ENCODE assay signal across 3 worm cellular contexts in the genomic region with DNA sequence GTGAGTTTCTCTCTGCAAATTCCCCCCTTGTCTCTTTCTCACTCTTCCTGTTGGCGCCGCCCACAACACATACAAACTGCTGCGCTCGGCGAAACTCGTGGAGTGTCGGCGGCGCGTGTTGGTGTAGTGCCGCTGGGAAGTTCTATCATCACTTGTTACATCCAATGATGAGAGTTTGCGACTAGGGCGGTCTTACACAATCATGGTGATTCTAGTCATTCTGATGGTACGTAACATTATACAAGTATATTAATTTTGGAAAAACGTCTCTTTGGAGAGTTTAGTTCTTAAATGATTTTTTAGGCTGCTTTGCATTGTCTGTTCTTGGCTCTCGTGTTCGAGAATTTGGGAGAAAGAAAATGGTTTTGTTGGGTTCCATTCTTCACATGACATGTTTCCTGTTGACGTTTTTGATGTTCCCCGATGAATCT.
TF ChIP-seq lines count a peak whose summit lies in the region.

No protein-coding gene starts in this region.

TF ChIP-seq in whole organism, L1 larva, 84 proteins besides CTCF, POLR2A, EP300 and RAD21 (continued from another document and continues in another):
- TF ChIP-seq nhr-28 (tag; optimal IDR thresholded peaks at IDR 0.05; lab: Kevin White, UChicago): no peak
- TF ChIP-seq isw-1 (GFP tag; IDR thresholded peaks at IDR 0.05; lab: Robert Waterston, UW): peak; percentile 42
- peak; percentile 75 for TF ChIP-seq fos-1 (tag; optimal IDR thresholded peaks at IDR 0.05; lab: Kevin White, UChicago)
- no peak for TF ChIP-seq nhr-84 (tag; optimal IDR thresholded peaks at IDR 0.05; lab: Kevin White, UChicago)
- TF ChIP-seq lin-14 (GFP tag; optimal IDR thresholded peaks at IDR 0.05; lab: Kevin White, UChicago): peak; percentile 92
- peak; percentile 59 to 84 for TF ChIP-seq lsy-2 (tag; optimal IDR thresholded peaks at IDR 0.05; lab: Kevin White, UChicago)
- TF ChIP-seq skn-1 (tag; optimal IDR thresholded peaks at IDR 0.05; lab: Kevin White, UChicago): peak; percentile 71
- TF ChIP-seq ztf-11 (tag; optimal IDR thresholded peaks at IDR 0.05; lab: Kevin White, UChicago): peak in 1 of 2 experiments; percentile 69
- peak; percentile 77 for TF ChIP-seq ztf-4 (tag; optimal IDR thresholded peaks at IDR 0.05; lab: Kevin White, UChicago)
- TF ChIP-seq lin-13 (GFP tag; optimal IDR thresholded peaks at IDR 0.05; lab: Kevin White, UChicago): peak; percentile 59
- TF ChIP-seq fkh-8 (tag; optimal IDR thresholded peaks at IDR 0.05; lab: Kevin White, UChicago): peak; percentile 38
- peak; percentile 84 for TF ChIP-seq grh-1 (GFP tag; IDR thresholded peaks at IDR 0.05; lab: Robert Waterston, UW)
- TF ChIP-seq swsn-7 (tag; optimal IDR thresholded peaks at IDR 0.05; lab: Kevin White, UChicago): peak; percentile 93
- TF ChIP-seq efl-3 (GFP tag; optimal IDR thresholded peaks at IDR 0.05; lab: Kevin White, UChicago): peak; percentile 68
- peak; percentile 16 to 80 (median 29) for TF ChIP-seq elt-3 (tag; optimal IDR thresholded peaks at IDR 0.05; lab: Kevin White, UChicago)
- peak; percentile 63 for TF ChIP-seq hpl-2 (GFP tag; optimal IDR thresholded peaks at IDR 0.05; lab: Kevin White, UChicago)
- TF ChIP-seq pag-3 (tag; optimal IDR thresholded peaks at IDR 0.05; lab: Kevin White, UChicago; ENCODE audit: borderline replicate concordance, insufficient read depth): no peak
- TF ChIP-seq mab-9 (GFP tag; IDR thresholded peaks at IDR 0.05; lab: Robert Waterston, UW): peak; percentile 74
- TF ChIP-seq elt-2 (tag; optimal IDR thresholded peaks at IDR 0.05; lab: Kevin White, UChicago): peak; percentile 89
- peak; percentile 95 for TF ChIP-seq nhr-20 (tag; optimal IDR thresholded peaks at IDR 0.05; lab: Kevin White, UChicago)
- TF ChIP-seq ama-1 (optimal IDR thresholded peaks at IDR 0.05; lab: Kevin White, UChicago): peak; percentile 96
- peak; percentile 8 for TF ChIP-seq nhr-237 (tag; optimal IDR thresholded peaks at IDR 0.05; lab: Kevin White, UChicago)
- peak; percentile 26 for TF ChIP-seq blmp-1 (tag; optimal IDR thresholded peaks at IDR 0.05; lab: Kevin White, UChicago)
- peak; percentile 46 for TF ChIP-seq lin-15B (tag; optimal IDR thresholded peaks at IDR 0.05; lab: Kevin White, UChicago)
- TF ChIP-seq ceh-88 (GFP tag; IDR thresholded peaks at IDR 0.05; lab: Robert Waterston, UW): 0 out of 2 replicates have a peak, but pooled peaks have one; percentile 28
- no peak for TF ChIP-seq pqm-1 (tag; optimal IDR thresholded peaks at IDR 0.05; lab: Kevin White, UChicago)
- no peak for TF ChIP-seq ceh-63 (GFP tag; optimal IDR thresholded peaks at IDR 0.05; lab: Kevin White, UChicago)
- TF ChIP-seq alr-1 (tag; optimal IDR thresholded peaks at IDR 0.05; lab: Kevin White, UChicago; ENCODE audit: borderline replicate concordance): no peak
- TF ChIP-seq hlh-17 (GFP tag; optimal IDR thresholded peaks at IDR 0.05; lab: Kevin White, UChicago; ENCODE audit: borderline replicate concordance): no peak
- TF ChIP-seq nhr-11 (tag; optimal IDR thresholded peaks at IDR 0.05; lab: Kevin White, UChicago): peak; percentile 28
- TF ChIP-seq C16A3.4 (tag; optimal IDR thresholded peaks at IDR 0.05; lab: Kevin White, UChicago): peak; percentile 39
- peak; percentile 37 to 64 (median 56) for TF ChIP-seq dpl-1 (GFP tag; optimal IDR thresholded peaks at IDR 0.05; lab: Kevin White, UChicago)
- peak; percentile 85 for TF ChIP-seq tbx-2 (tag; optimal IDR thresholded peaks at IDR 0.05; lab: Kevin White, UChicago)
- peak; percentile 73 for TF ChIP-seq sup-37 (GFP tag; optimal IDR thresholded peaks at IDR 0.05; lab: Kevin White, UChicago)
- TF ChIP-seq ces-1 (GFP tag; optimal IDR thresholded peaks at IDR 0.05; lab: Kevin White, UChicago): no peak
- TF ChIP-seq rnt-1 (tag; optimal IDR thresholded peaks at IDR 0.05; lab: Kevin White, UChicago): peak; percentile 97
- TF ChIP-seq sox-4 (tag; optimal IDR thresholded peaks at IDR 0.05; lab: Kevin White, UChicago): peak; percentile 49
- TF ChIP-seq fkh-4 (tag; optimal IDR thresholded peaks at IDR 0.05; lab: Kevin White, UChicago; ENCODE audit: borderline replicate concordance): no peak
- TF ChIP-seq C04F5.9 (tag; optimal IDR thresholded peaks at IDR 0.05; lab: Kevin White, UChicago): peak; percentile 45
- peak; percentile 99 for TF ChIP-seq snpc-4 (tag; optimal IDR thresholded peaks at IDR 0.05; lab: Kevin White, UChicago)
- TF ChIP-seq unc-130 (tag; optimal IDR thresholded peaks at IDR 0.05; lab: Kevin White, UChicago): peak; percentile 22

TF ChIP-seq in whole organism, L3 larva, 47 proteins besides CTCF, POLR2A, EP300 and RAD21 (continued from another document):
- TF ChIP-seq nhr-43 (tag; optimal IDR thresholded peaks at IDR 0.05; lab: Kevin White, UChicago; ENCODE audit: poor library complexity, severe bottlenecking): peak; percentile 89
- no peak for TF ChIP-seq nhr-12 (tag; optimal IDR thresholded peaks at IDR 0.05; lab: Kevin White, UChicago)
- peak; percentile 45 for TF ChIP-seq unc-62 (GFP tag; optimal IDR thresholded peaks at IDR 0.05; lab: Kevin White, UChicago)
- TF ChIP-seq jun-1 (tag; optimal IDR thresholded peaks at IDR 0.05; lab: Kevin White, UChicago): peak; percentile 33
- TF ChIP-seq tbx-2 (tag; optimal IDR thresholded peaks at IDR 0.05; lab: Kevin White, UChicago): peak; percentile 74
- TF ChIP-seq unc-39 (tag; optimal IDR thresholded peaks at IDR 0.05; lab: Kevin White, UChicago): no peak
- no peak for TF ChIP-seq mdl-1 (tag; optimal IDR thresholded peaks at IDR 0.05; lab: Kevin White, UChicago)
- no peak for TF ChIP-seq nhr-28 (tag; optimal IDR thresholded peaks at IDR 0.05; lab: Kevin White, UChicago)
- peak; percentile 9 for TF ChIP-seq zag-1 (tag; optimal IDR thresholded peaks at IDR 0.05; lab: Kevin White, UChicago)
- no peak for TF ChIP-seq ceh-9 (tag; optimal IDR thresholded peaks at IDR 0.05; lab: Kevin White, UChicago)
- TF ChIP-seq nhr-23 (tag; optimal IDR thresholded peaks at IDR 0.05; lab: Kevin White, UChicago): peak; percentile 85
- TF ChIP-seq egl-5 (tag; optimal IDR thresholded peaks at IDR 0.05; lab: Kevin White, UChicago): no peak
- TF ChIP-seq ceh-28 (tag; optimal IDR thresholded peaks at IDR 0.05; lab: Kevin White, UChicago): peak; percentile 75
- peak; percentile 84 for TF ChIP-seq nhr-25 (tag; optimal IDR thresholded peaks at IDR 0.05; lab: Kevin White, UChicago)
- TF ChIP-seq nhr-237 (tag; optimal IDR thresholded peaks at IDR 0.05; lab: Kevin White, UChicago): no peak
- TF ChIP-seq pqm-1 (tag; optimal IDR thresholded peaks at IDR 0.05; lab: Kevin White, UChicago): peak; percentile 84
- peak; percentile 63 for TF ChIP-seq egl-27 (tag; optimal IDR thresholded peaks at IDR 0.05; lab: Kevin White, UChicago)
- TF ChIP-seq elt-2 (tag; optimal IDR thresholded peaks at IDR 0.05; lab: Kevin White, UChicago): peak; percentile 71
- TF ChIP-seq fkh-10 (GFP tag; optimal IDR thresholded peaks at IDR 0.05; lab: Kevin White, UChicago): no peak
- no peak for TF ChIP-seq nhr-76 (tag; optimal IDR thresholded peaks at IDR 0.05; lab: Kevin White, UChicago)
- TF ChIP-seq ztf-11 (tag; optimal IDR thresholded peaks at IDR 0.05; lab: Kevin White, UChicago): no peak
- TF ChIP-seq aly-2 (tag; optimal IDR thresholded peaks at IDR 0.05; lab: Kevin White, UChicago): peak; percentile 29
- no peak for TF ChIP-seq eor-1 (tag; optimal IDR thresholded peaks at IDR 0.05; lab: Kevin White, UChicago)
- peak; percentile 13 for TF ChIP-seq fos-1 (tag; optimal IDR thresholded peaks at IDR 0.05; lab: Kevin White, UChicago)
- no peak for TF ChIP-seq ZK546.5 (tag; optimal IDR thresholded peaks at IDR 0.05; lab: Kevin White, UChicago)
- TF ChIP-seq ama-1 (optimal IDR thresholded peaks at IDR 0.05; lab: Kevin White, UChicago): peak; percentile 98
- TF ChIP-seq ceh-82 (tag; optimal IDR thresholded peaks at IDR 0.05; lab: Kevin White, UChicago): peak; percentile 69
- no peak for TF ChIP-seq sea-2 (GFP tag; optimal IDR thresholded peaks at IDR 0.05; lab: Kevin White, UChicago)
- peak; percentile 45 for TF ChIP-seq nhr-77 (tag; optimal IDR thresholded peaks at IDR 0.05; lab: Kevin White, UChicago)
TF ChIP-seq in whole organism, L3 larva: peak in this region for 28.

TF ChIP-seq in whole organism, young adult, 124 proteins besides CTCF, POLR2A, EP300 and RAD21 (continued from another document and continues in another):
- TF ChIP-seq atf-7 (tag; optimal IDR thresholded peaks at IDR 0.05; lab: Kevin White, UChicago) (peak; percentile 65), lin-54 (GFP tag; optimal IDR thresholded peaks at IDR 0.05; lab: Kevin White, UChicago) (peak; percentile 84), cebp-2 (GFP tag; IDR thresholded peaks at IDR 0.05; lab: Robert Waterston, UW) (0 out of 2 replicates have a peak, but pooled peaks have one; percentile 32), ZK185.1 (tag; optimal IDR thresholded peaks at IDR 0.05; lab: Kevin White, UChicago; ENCODE audit: poor library complexity, severe bottlenecking) (peak; percentile 70), lsl-1 (GFP tag; optimal IDR thresholded peaks at IDR 0.05; lab: Kevin White, UChicago) (peak; percentile 81), ztf-18 (tag; optimal IDR thresholded peaks at IDR 0.05; lab: Kevin White, UChicago) (peak; percentile 88), B0035.1 (tag; optimal IDR thresholded peaks at IDR 0.05; lab: Kevin White, UChicago) (peak; percentile 15), snpc-1.1 (tag; optimal IDR thresholded peaks at IDR 0.05; lab: Kevin White, UChicago; ENCODE audit: insufficient read depth) (peak; percentile 99), sptf-2 (GFP tag; optimal IDR thresholded peaks at IDR 0.05; lab: Kevin White, UChicago) (peak; percentile 93), ama-1 (optimal IDR thresholded peaks at IDR 0.05; lab: Kevin White, UChicago) (peak; percentile 95), ama-1 (GFP tag; optimal IDR thresholded peaks at IDR 0.05; lab: Kevin White, UChicago) (peak; percentile 30 to 43), nhr-179 (tag; optimal IDR thresholded peaks at IDR 0.05; lab: Kevin White, UChicago) (peak; percentile 57), zim-3 (tag; optimal IDR thresholded peaks at IDR 0.05; lab: Kevin White, UChicago) (peak; percentile 0), bed-2 (GFP tag; IDR thresholded peaks at IDR 0.05; lab: Robert Waterston, UW) (0 out of 2 replicates have a peak, but pooled peaks have one; percentile 16), die-1 (tag; optimal IDR thresholded peaks at IDR 0.05; lab: Kevin White, UChicago) (peak; percentile 55), aptf-2 (GFP tag; conservative IDR thresholded peaks at IDR 0.05; lab: Robert Waterston, UW) (peak; percentile 92), lsy-27 (tag; optimal IDR thresholded peaks at IDR 0.05; lab: Kevin White, UChicago; ENCODE audit: borderline replicate concordance, insufficient read depth) (no peak), repo-1 (tag; optimal IDR thresholded peaks at IDR 0.05; lab: Kevin White, UChicago) (peak; percentile 85), pbrm-1 (GFP tag; IDR thresholded peaks at IDR 0.05; lab: Robert Waterston, UW) (peak; percentile 99), dox-1 (GFP tag; IDR thresholded peaks at IDR 0.05; lab: Robert Waterston, UW) (peak; percentile 96), attf-3 (GFP tag; conservative IDR thresholded peaks at IDR 0.05; lab: Robert Waterston, UW) (0 out of 2 replicates have a peak, but pooled peaks have one; percentile 29), nhr-27 (tag; optimal IDR thresholded peaks at IDR 0.05; lab: Kevin White, UChicago) (no peak), mes-4 (tag; optimal IDR thresholded peaks at IDR 0.05; lab: Kevin White, UChicago) (peak; percentile 49), tbx-9 (tag; optimal IDR thresholded peaks at IDR 0.05; lab: Kevin White, UChicago; ENCODE audit: borderline replicate concordance) (no peak), snpc-3.4 (tag; optimal IDR thresholded peaks at IDR 0.05; lab: Kevin White, UChicago) (peak; percentile 99), attf-5 (GFP tag; optimal IDR thresholded peaks at IDR 0.05; lab: Kevin White, UChicago) (peak; percentile 46), ztf-22 (GFP tag; optimal IDR thresholded peaks at IDR 0.05; lab: Kevin White, UChicago) (no peak), ztf-26 (tag; optimal IDR thresholded peaks at IDR 0.05; lab: Kevin White, UChicago) (no peak), F55B11.4 (tag; optimal IDR thresholded peaks at IDR 0.05; lab: Kevin White, UChicago; ENCODE audit: borderline replicate concordance, insufficient read depth) (no peak), D2030.7 (GFP tag; IDR thresholded peaks at IDR 0.05; lab: Robert Waterston, UW) (peak; percentile 95), nhr-90 (tag; optimal IDR thresholded peaks at IDR 0.05; lab: Kevin White, UChicago) (peak; percentile 58), attf-6 (GFP tag; IDR thresholded peaks at IDR 0.05; lab: Robert Waterston, UW) (peak; percentile 95; the same call in 1 of the 2 replicates), hrde-1 (tag; optimal IDR thresholded peaks at IDR 0.05; lab: Kevin White, UChicago; ENCODE audit: borderline replicate concordance) (peak; percentile 89), Y79H2A.3 (GFP tag; conservative IDR thresholded peaks at IDR 0.05; lab: Robert Waterston, UW) (no peak), unc-130 (GFP tag; optimal IDR thresholded peaks at IDR 0.05; lab: Kevin White, UChicago) (peak; percentile 79), zfh-2 (GFP tag; conservative IDR thresholded peaks at IDR 0.05; lab: Robert Waterston, UW) (no peak), madf-3 (GFP tag; IDR thresholded peaks at IDR 0.05; lab: Robert Waterston, UW) (peak; percentile 67; the same call in 1 of the 2 replicates), fkh-3 (tag; optimal IDR thresholded peaks at IDR 0.05; lab: Kevin White, UChicago) (no peak), C17E4.6 (GFP tag; IDR thresholded peaks at IDR 0.05; lab: Robert Waterston, UW) (peak; percentile 72; the same call in 1 of the 2 replicates), lin-26 (GFP tag; IDR thresholded peaks at IDR 0.05; lab: Robert Waterston, UW) (peak; percentile 54), F52B5.7 (tag; optimal IDR thresholded peaks at IDR 0.05; lab: Kevin White, UChicago) (peak; percentile 46), lin-40 (tag; optimal IDR thresholded peaks at IDR 0.05; lab: Kevin White, UChicago) (peak; percentile 81), akir-1 (GFP tag; optimal IDR thresholded peaks at IDR 0.05; lab: Kevin White, UChicago) (peak; percentile 68), ztf-6 (GFP tag; IDR thresholded peaks at IDR 0.05; lab: Robert Waterston, UW) (no peak), F33H1.4 (GFP tag; IDR thresholded peaks at IDR 0.05; lab: Robert Waterston, UW) (peak; percentile 74), pha-4 (tag; optimal IDR thresholded peaks at IDR 0.05; lab: Kevin White, UChicago) (no peak), athp-1 (tag; optimal IDR thresholded peaks at IDR 0.05; lab: Kevin White, UChicago) (peak; percentile 71), ztf-3 (GFP tag; optimal IDR thresholded peaks at IDR 0.05; lab: Kevin White, UChicago) (peak; percentile 15), Y56A3A.18 (GFP tag; IDR thresholded peaks at IDR 0.05; lab: Robert Waterston, UW) (peak; percentile 89), egl-18 (GFP tag; IDR thresholded peaks at IDR 0.05; lab: Robert Waterston, UW) (0 out of 2 replicates have a peak, but pooled peaks have one; percentile 9), Y95B8A.8 (GFP tag; IDR thresholded peaks at IDR 0.05; lab: Robert Waterston, UW) (no peak), madf-6 (GFP tag; IDR thresholded peaks at IDR 0.05; lab: Robert Waterston, UW) (peak; percentile 93), ekl-4 (GFP tag; IDR thresholded peaks at IDR 0.05; lab: Robert Waterston, UW) (peak; percentile 94), snpc-4 (GFP tag; optimal IDR thresholded peaks at IDR 0.05; lab: Kevin White, UChicago) (peak; percentile 100), snpc-4 (tag; optimal IDR thresholded peaks at IDR 0.05; lab: Kevin White, UChicago) (peak; percentile 99 to 100 (median 100)), Y53F4B.3 (GFP tag; IDR thresholded peaks at IDR 0.05; lab: Robert Waterston, UW) (no peak), egl-44 (GFP tag; IDR thresholded peaks at IDR 0.05; lab: Robert Waterston, UW) (peak; percentile 86), Y53G8AR.9 (GFP tag; conservative IDR thresholded peaks at IDR 0.05; lab: Robert Waterston, UW) (peak; percentile 85), xnd-1 (tag; optimal IDR thresholded peaks at IDR 0.05; lab: Kevin White, UChicago) (peak; percentile 79), ztf-28 (GFP tag; IDR thresholded peaks at IDR 0.05; lab: Robert Waterston, UW) (0 out of 2 replicates have a peak, but pooled peaks have one; percentile 56), snpc-1.3 (tag; optimal IDR thresholded peaks at IDR 0.05; lab: Kevin White, UChicago; ENCODE audit: insufficient read depth) (peak; percentile 98)
